Worm (Caenorhabditis elegans): Measurements from ENCODE around the gene Y67A10A.2.

The Y67A10A.2 gene

ce11 chrIV:14379191-14379590 lies 41.3 kb downstream of the Y67A10A.2 start:
- no peak for TF ChIP-seq cog-1 (tag; optimal IDR thresholded peaks at IDR 0.05)
- TF ChIP-seq flt-1 (GFP tag; IDR thresholded peaks at IDR 0.05): no peak
- no peak for TF ChIP-seq ztf-23 (GFP tag; IDR thresholded peaks at IDR 0.05)
- TF ChIP-seq med-1 (GFP tag; optimal IDR thresholded peaks at IDR 0.05; ENCODE audit: insufficient read depth): no peak
- no peak for TF ChIP-seq ztf-29 (GFP tag; IDR thresholded peaks at IDR 0.05)
- no peak for TF ChIP-seq ref-1 (GFP tag; conservative IDR thresholded peaks at IDR 0.05)
- TF ChIP-seq tab-1 (GFP tag; IDR thresholded peaks at IDR 0.05): no peak
- no peak for TF ChIP-seq klf-2 (GFP tag; conservative IDR thresholded peaks at IDR 0.05)
- no peak for TF ChIP-seq T22C8.4 (GFP tag; IDR thresholded peaks at IDR 0.05)

- no peak for TF ChIP-seq flt-1 (GFP tag; IDR thresholded peaks at IDR 0.05)
- TF ChIP-seq med-1 (GFP tag; optimal IDR thresholded peaks at IDR 0.05; ENCODE audit: insufficient read depth): no peak
These were observed 45.6 kb downstream of the Y67A10A.2 start, which contains the start of gene paqr-3 for ce11 chrIV:14383474-14383873. Gene paqr-3 (minus strand): TSS chrIV:14383683.

- no peak for TF ChIP-seq T22C8.4 (GFP tag; IDR thresholded peaks at IDR 0.05)
- no peak for TF ChIP-seq klf-2 (GFP tag; conservative IDR thresholded peaks at IDR 0.05)
- TF ChIP-seq ztf-29 (GFP tag; IDR thresholded peaks at IDR 0.05): no peak
- no peak for TF ChIP-seq ztf-23 (GFP tag; IDR thresholded peaks at IDR 0.05)
- TF ChIP-seq med-1 (GFP tag; optimal IDR thresholded peaks at IDR 0.05; ENCODE audit: insufficient read depth): no peak
- no peak for TF ChIP-seq tab-1 (GFP tag; IDR thresholded peaks at IDR 0.05)
These were observed 46.3 kb downstream of the Y67A10A.2 start for ce11 chrIV:14384194-14384593.

- TF ChIP-seq cog-1 (tag; optimal IDR thresholded peaks at IDR 0.05): no peak
These were observed 47.3 kb downstream of the Y67A10A.2 start for ce11 chrIV:14385140-14385539.

- TF ChIP-seq ztf-29 (GFP tag; IDR thresholded peaks at IDR 0.05): no peak
- no peak for TF ChIP-seq T22C8.4 (GFP tag; IDR thresholded peaks at IDR 0.05)
- no peak for TF ChIP-seq med-1 (GFP tag; optimal IDR thresholded peaks at IDR 0.05; ENCODE audit: insufficient read depth)
- TF ChIP-seq klf-2 (GFP tag; conservative IDR thresholded peaks at IDR 0.05): no peak
- no peak for TF ChIP-seq tab-1 (GFP tag; IDR thresholded peaks at IDR 0.05)
- TF ChIP-seq ztf-23 (GFP tag; IDR thresholded peaks at IDR 0.05): no peak
These were observed 50.1 kb downstream of the Y67A10A.2 start for ce11 chrIV:14387766-14388553.
